Worm (Caenorhabditis elegans): ENCODE data around the gene F46F5.7.

Gene F46F5.7

DNA sequence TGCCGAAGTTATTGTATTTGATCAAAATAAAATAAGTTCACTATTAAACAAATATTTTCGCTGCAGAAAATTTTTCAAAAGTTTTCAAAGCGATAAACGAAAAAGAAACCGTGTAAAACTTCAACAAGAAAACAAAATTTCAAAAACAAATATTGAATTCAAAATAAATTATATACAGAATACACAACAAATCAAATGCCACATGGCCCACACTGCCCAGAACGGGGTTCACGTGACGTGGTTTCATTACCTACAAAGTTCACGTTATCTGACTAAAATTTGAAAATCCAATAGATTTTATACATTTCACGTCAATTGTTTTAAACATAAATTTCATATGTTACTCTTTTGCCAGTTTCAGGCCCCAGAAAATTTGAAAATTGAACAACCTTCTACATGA is at the start of gene F46F5.7:
TSS of gene F46F5.7 (minus strand) at position 101 of the 400 bp plus-strand sequence.
- TF ChIP-seq egl-5 (tag; optimal IDR thresholded peaks at IDR 0.05) = no peak
- TF ChIP-seq nhr-12 (tag; optimal IDR thresholded peaks at IDR 0.05) = no peak
- no peak for TF ChIP-seq lsy-12 (tag; optimal IDR thresholded peaks at IDR 0.05)
- no peak for TF ChIP-seq unc-39 (tag; optimal IDR thresholded peaks at IDR 0.05)
- TF ChIP-seq nhr-67 (tag; optimal IDR thresholded peaks at IDR 0.05) = no peak
- no peak for TF ChIP-seq fkh-2 (tag; optimal IDR thresholded peaks at IDR 0.05)
- no peak for TF ChIP-seq jun-1 (tag; optimal IDR thresholded peaks at IDR 0.05)
- no peak for TF ChIP-seq ceh-28 (tag; optimal IDR thresholded peaks at IDR 0.05)
- TF ChIP-seq tbx-2 (tag; optimal IDR thresholded peaks at IDR 0.05) = no peak
- TF ChIP-seq elt-3 (tag; optimal IDR thresholded peaks at IDR 0.05) = no peak
- no peak for TF ChIP-seq egl-27 (tag; optimal IDR thresholded peaks at IDR 0.05)
- no peak for TF ChIP-seq elt-2 (tag; optimal IDR thresholded peaks at IDR 0.05)
- TF ChIP-seq nhr-43 (tag; optimal IDR thresholded peaks at IDR 0.05; ENCODE audit: poor library complexity, severe bottlenecking) = no peak
- no peak for TF ChIP-seq unc-62 (GFP tag; optimal IDR thresholded peaks at IDR 0.05)
- TF ChIP-seq fkh-10 (GFP tag; optimal IDR thresholded peaks at IDR 0.05) = no peak
- no peak for TF ChIP-seq pha-4 (tag; optimal IDR thresholded peaks at IDR 0.05)

DNA sequence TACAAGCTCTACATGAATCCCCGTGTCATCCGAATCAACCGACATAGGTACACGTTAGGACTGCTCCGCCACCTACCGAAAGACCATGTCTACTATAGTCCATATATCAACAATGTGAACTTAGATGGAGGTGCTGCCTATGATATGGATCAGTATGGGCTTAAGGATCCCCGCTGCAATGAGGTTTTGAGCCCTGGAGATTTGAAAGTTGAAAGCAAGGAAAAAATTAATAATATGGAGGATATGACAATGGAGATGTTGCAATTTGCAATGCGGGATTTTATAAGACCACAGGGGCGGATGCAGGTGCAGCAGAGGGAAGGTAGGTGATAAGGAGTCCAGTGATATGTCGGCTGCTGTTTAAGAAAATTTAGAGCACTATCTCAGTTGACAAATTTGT is 48.9 kb upstream of the F46F5.7 start:
- no peak for TF ChIP-seq fkh-2 (tag; optimal IDR thresholded peaks at IDR 0.05)
- TF ChIP-seq lsy-12 (tag; optimal IDR thresholded peaks at IDR 0.05) = no peak
- TF ChIP-seq ama-1 (optimal IDR thresholded peaks at IDR 0.05) = no peak
- no peak for TF ChIP-seq pha-4 (tag; optimal IDR thresholded peaks at IDR 0.05)
- TF ChIP-seq ztf-11 (tag; optimal IDR thresholded peaks at IDR 0.05) = no peak
- no peak for TF ChIP-seq elt-3 (tag; optimal IDR thresholded peaks at IDR 0.05)
- no peak for TF ChIP-seq nhr-43 (tag; optimal IDR thresholded peaks at IDR 0.05; ENCODE audit: poor library complexity, severe bottlenecking)
- TF ChIP-seq fos-1 (tag; optimal IDR thresholded peaks at IDR 0.05) = no peak
- no peak for TF ChIP-seq nfya-1 (tag; optimal IDR thresholded peaks at IDR 0.05; ENCODE audit: insufficient read depth)
- TF ChIP-seq nhr-237 (tag; optimal IDR thresholded peaks at IDR 0.05) = no peak
- TF ChIP-seq zag-1 (tag; optimal IDR thresholded peaks at IDR 0.05) = no peak

ce11 chrII:868240-868864 is 47.9 kb upstream of the F46F5.7 start, which contains the start of gene fbxc-51:
Gene fbxc-51, plus strand, starts transcription at chrII:868814.
- no peak for TF ChIP-seq unc-62 (GFP tag; optimal IDR thresholded peaks at IDR 0.05)
- TF ChIP-seq lin-39 (tag; optimal IDR thresholded peaks at IDR 0.05) = no peak
- no peak for TF ChIP-seq R02D3.7 (tag; optimal IDR thresholded peaks at IDR 0.05)
- no peak for TF ChIP-seq mdl-1 (tag; optimal IDR thresholded peaks at IDR 0.05)
- no peak for TF ChIP-seq tbx-2 (tag; optimal IDR thresholded peaks at IDR 0.05)
- TF ChIP-seq elt-3 (tag; optimal IDR thresholded peaks at IDR 0.05) = no peak
- TF ChIP-seq skn-1 (tag; optimal IDR thresholded peaks at IDR 0.05) = no peak
- no peak for TF ChIP-seq ceh-9 (tag; optimal IDR thresholded peaks at IDR 0.05)
- TF ChIP-seq mml-1 (tag; optimal IDR thresholded peaks at IDR 0.05) = no peak
- TF ChIP-seq nhr-23 (tag; optimal IDR thresholded peaks at IDR 0.05) = no peak
- TF ChIP-seq nhr-28 (tag; optimal IDR thresholded peaks at IDR 0.05) = no peak
- no peak for TF ChIP-seq ztf-4 (tag; optimal IDR thresholded peaks at IDR 0.05)
- TF ChIP-seq nhr-11 (tag; optimal IDR thresholded peaks at IDR 0.05) = no peak
- TF ChIP-seq fos-1 (tag; optimal IDR thresholded peaks at IDR 0.05) = no peak
- no peak for TF ChIP-seq zag-1 (tag; optimal IDR thresholded peaks at IDR 0.05)

DNA sequence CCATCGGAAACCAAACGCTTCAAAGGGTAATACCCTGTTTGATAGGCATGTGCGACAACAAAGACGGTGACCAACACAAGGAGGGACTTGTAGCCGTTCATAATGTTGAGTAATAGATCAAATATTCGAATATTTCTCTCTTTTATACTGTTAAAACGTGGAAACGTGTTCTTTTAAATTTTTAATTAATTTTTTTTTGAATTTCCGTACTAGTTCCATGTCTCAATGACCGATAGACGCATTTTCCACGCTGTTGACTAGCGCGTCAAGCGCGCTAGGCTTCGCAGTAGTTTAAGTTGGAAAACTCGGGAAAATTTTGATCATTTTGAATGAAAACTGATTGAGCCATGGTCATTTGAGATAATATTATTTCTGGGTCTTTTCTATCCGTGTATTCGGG is 46.4 kb upstream of the F46F5.7 start, which contains the start of gene Y46B2A.3:
TSS of gene Y46B2A.3 (minus strand) at position 101 of the 400 bp plus-strand sequence.
- TF ChIP-seq lin-39 (tag; optimal IDR thresholded peaks at IDR 0.05) (no peak), nhr-23 (tag; optimal IDR thresholded peaks at IDR 0.05) (no peak), egl-5 (tag; optimal IDR thresholded peaks at IDR 0.05) (no peak), fos-1 (tag; optimal IDR thresholded peaks at IDR 0.05) (no peak), mml-1 (tag; optimal IDR thresholded peaks at IDR 0.05) (no peak), ztf-4 (tag; optimal IDR thresholded peaks at IDR 0.05) (no peak)

DNA sequence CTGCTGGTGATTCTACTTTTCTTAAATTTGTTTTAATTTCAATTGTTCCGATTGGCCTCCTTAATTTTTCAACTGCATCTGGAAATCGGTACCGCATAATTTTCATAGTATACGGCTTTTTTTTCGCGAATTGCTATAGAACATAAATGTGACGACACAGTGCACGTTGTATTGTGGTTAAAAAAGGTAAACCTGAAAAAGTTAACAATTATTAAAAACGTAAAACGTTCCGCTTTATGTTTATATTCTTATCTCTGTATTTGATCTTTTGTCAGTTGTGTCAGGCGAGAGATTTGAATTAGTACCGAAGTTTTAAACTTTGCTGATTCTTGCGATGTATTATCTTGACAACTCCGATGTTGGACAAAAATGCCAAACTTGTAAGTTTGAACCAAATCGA is 41.1 kb upstream of the F46F5.7 start, which contains the start of gene Y46B2A.4:
TSS of gene Y46B2A.4 (plus strand) at position 301 of the 400 bp plus-strand sequence.
- no peak for TF ChIP-seq ztf-4 (tag; optimal IDR thresholded peaks at IDR 0.05)
- TF ChIP-seq mml-1 (tag; optimal IDR thresholded peaks at IDR 0.05) = no peak
- no peak for TF ChIP-seq ZK546.5 (tag; optimal IDR thresholded peaks at IDR 0.05)
- TF ChIP-seq ztf-11 (tag; optimal IDR thresholded peaks at IDR 0.05) = no peak
- no peak for TF ChIP-seq lin-15B (tag; optimal IDR thresholded peaks at IDR 0.05)
- TF ChIP-seq lin-39 (tag; optimal IDR thresholded peaks at IDR 0.05) = no peak
- no peak for TF ChIP-seq mdl-1 (tag; optimal IDR thresholded peaks at IDR 0.05)
- TF ChIP-seq skn-1 (tag; optimal IDR thresholded peaks at IDR 0.05) = no peak
- TF ChIP-seq unc-62 (GFP tag; optimal IDR thresholded peaks at IDR 0.05) = no peak
- no peak for TF ChIP-seq ceh-28 (tag; optimal IDR thresholded peaks at IDR 0.05)
- TF ChIP-seq nhr-28 (tag; optimal IDR thresholded peaks at IDR 0.05) = no peak
